Worm (Caenorhabditis elegans) whole organism, young adult: ENCODE data around the gene mdt-21.
"Not testable (repeated sequence)": the region's sequence is repeated elsewhere in the genome, so short reads cannot be mapped to it uniquely, and the experiment has no call there.

Experiments used
- B0035.1 ChIP-seq: sonication (generic microtip); optimal IDR thresholded peaks from 2 replicates; lab custom pipeline; 2016; ENCODE audit warnings: missing genetic modification characterization, mild to moderate bottlenecking, missing compliant biosample characterization, missing genotype, missing genetic modification reagents
- B0261.1 ChIP-seq: sonication (generic microtip); optimal IDR thresholded peaks from 2 replicates; lab custom pipeline; 2016; ENCODE audit warnings: mild to moderate bottlenecking, missing genetic modification characterization, moderate library complexity, missing compliant biosample characterization
- F33H1.4 ChIP-seq: fragments of 200-800 bp; sonication (Bioruptor generic); IDR thresholded peaks from 2 replicates; pipeline ENCODE4 v1.3.6; 2022; ENCODE audit warnings: missing genetic modification reagents, missing genetic modification characterization, missing compliant biosample characterization
- F55B11.4 ChIP-seq: sonication (generic microtip); optimal IDR thresholded peaks from 2 replicates; lab custom pipeline; 2016; ENCODE audit warnings: missing compliant biosample characterization, missing genetic modification characterization, borderline replicate concordance; ENCODE audit not compliant: insufficient read depth
- K11D2.4 ChIP-seq: fragments of 200-800 bp; sonication (Bioruptor generic); IDR thresholded peaks from 2 replicates; pipeline ENCODE4 v1.3.6; 2022; ENCODE audit warnings: missing genetic modification reagents, missing genetic modification characterization, missing compliant biosample characterization
- K12H6.12 ChIP-seq: fragments of 200-800 bp; sonication (Bioruptor generic); optimal IDR thresholded peaks from 2 replicates; lab custom pipeline; 2018; ENCODE audit warnings: mild to moderate bottlenecking, missing genetic modification characterization, missing compliant biosample characterization
- T07F8.4 ChIP-seq: sonication (generic microtip); optimal IDR thresholded peaks from 2 replicates; lab custom pipeline; 2016; ENCODE audit warnings: mild to moderate bottlenecking, missing genetic modification characterization, moderate library complexity, missing compliant biosample characterization
- Y56A3A.18 ChIP-seq: fragments of 200-800 bp; sonication (Bioruptor generic); IDR thresholded peaks from 2 replicates; pipeline ENCODE4 v1.3.6; 2022; ENCODE audit warnings: missing genetic modification reagents, missing genetic modification characterization, missing compliant biosample characterization
- Y67H2A.10 ChIP-seq: fragments of 200-800 bp; sonication (Bioruptor generic); conservative IDR thresholded peaks from 2 replicates; pipeline ENCODE4 v1.3.6; 2022; ENCODE audit warnings: missing genetic modification reagents, missing genetic modification characterization, missing compliant biosample characterization
- aptf-3 ChIP-seq: fragments of 200-800 bp; sonication (Bioruptor generic); IDR thresholded peaks from 2 replicates; pipeline ENCODE4 v1.3.6; 2022; ENCODE audit warnings: missing genetic modification characterization, missing compliant biosample characterization
- atf-7 ChIP-seq: sonication (generic microtip); optimal IDR thresholded peaks from 2 replicates; lab custom pipeline; 2017; ENCODE audit warnings: mild to moderate bottlenecking, missing genetic modification characterization, missing compliant biosample characterization
- attf-5 ChIP-seq: fragments of 200-800 bp; sonication (Bioruptor generic); optimal IDR thresholded peaks from 2 replicates; lab custom pipeline; 2018; ENCODE audit warnings: mild to moderate bottlenecking, missing genetic modification characterization, missing compliant biosample characterization
- cebp-1 ChIP-seq, 2 experiments: fragments of 200-800 bp in 1 of 2; sonication (Bioruptor generic) in 1 of 2; sonication (generic microtip) in 1 of 2; IDR thresholded peaks in 1 of 2; optimal IDR thresholded peaks in 1 of 2; 2 replicates each; pipeline versions ENCODE4 v1.3.6 to Lab custom; 2017 to 2022; ENCODE audit warnings: missing compliant biosample characterization in 2 of 2, missing genetic modification characterization in 2 of 2, mild to moderate bottlenecking in 1 of 2, missing genetic modification reagents in 1 of 2, moderate library complexity in 1 of 2
- ceh-27 ChIP-seq: fragments of 200-800 bp; sonication (Bioruptor generic); optimal IDR thresholded peaks from 2 replicates; lab custom pipeline; 2018; ENCODE audit warnings: mild to moderate bottlenecking, missing genetic modification characterization, moderate library complexity, missing compliant biosample characterization
- die-1 ChIP-seq: sonication (generic microtip); optimal IDR thresholded peaks from 2 replicates; lab custom pipeline; 2016; ENCODE audit warnings: missing genotype, mild to moderate bottlenecking, missing genetic modification characterization, missing compliant biosample characterization
- dox-1 ChIP-seq: fragments of 200-800 bp; sonication (Bioruptor generic); IDR thresholded peaks from 2 replicates; pipeline ENCODE4 v1.3.6; 2022; ENCODE audit warnings: missing genetic modification reagents, missing genetic modification characterization, missing compliant biosample characterization
- egl-18 ChIP-seq: fragments of 200-800 bp; sonication (Bioruptor generic); IDR thresholded peaks from 2 replicates; pipeline ENCODE4 v1.3.6; 2022; ENCODE audit warnings: missing genetic modification reagents, missing genetic modification characterization, missing compliant biosample characterization
- egl-44 ChIP-seq: fragments of 200-800 bp; sonication (Bioruptor generic); IDR thresholded peaks from 2 replicates; pipeline ENCODE4 v1.3.6; 2022; ENCODE audit warnings: missing genetic modification reagents, missing genetic modification characterization, missing compliant biosample characterization
- egrh-3 ChIP-seq: fragments of 200-800 bp; sonication (Bioruptor generic); IDR thresholded peaks from 2 replicates; pipeline ENCODE4 v1.3.6; 2022; ENCODE audit warnings: missing genetic modification reagents, missing genetic modification characterization, missing compliant biosample characterization
- ekl-4 ChIP-seq: fragments of 200-800 bp; sonication (Bioruptor generic); IDR thresholded peaks from 2 replicates; pipeline ENCODE4 v1.3.6; 2022; ENCODE audit warnings: missing genetic modification reagents, missing genetic modification characterization, missing compliant biosample characterization
- ets-4 ChIP-seq: fragments of 200-800 bp; sonication (Bioruptor generic); optimal IDR thresholded peaks from 2 replicates; lab custom pipeline; 2018; ENCODE audit warnings: mild to moderate bottlenecking, missing genetic modification characterization, missing compliant biosample characterization
- hmg-1.2 ChIP-seq: fragments of 200-800 bp; sonication (Bioruptor generic); IDR thresholded peaks from 2 replicates; pipeline ENCODE4 v1.3.6; 2022; ENCODE audit warnings: missing genetic modification reagents, missing genetic modification characterization, missing compliant biosample characterization
- hmg-20 ChIP-seq: fragments of 200-800 bp; sonication (Bioruptor generic); IDR thresholded peaks from 2 replicates; pipeline ENCODE4 v1.3.6; 2022; ENCODE audit warnings: missing genetic modification reagents, missing genetic modification characterization, missing compliant biosample characterization
- lin-26 ChIP-seq: fragments of 200-800 bp; sonication (Bioruptor generic); IDR thresholded peaks from 2 replicates; pipeline ENCODE4 v1.3.6; 2022; ENCODE audit warnings: missing genetic modification reagents, missing genetic modification characterization, missing compliant biosample characterization
- lin-35 ChIP-seq, 3 experiments: fragments of 150-350 bp in 2 of 3; sonication (generic microtip) in 1 of 3; optimal IDR thresholded peaks; 2 replicates each; lab custom pipeline; 2014 to 2018; ENCODE audit warnings: missing biosample characterization in 3 of 3, missing genetic modification characterization in 3 of 3, missing genetic modification reagents in 3 of 3
- lin-40 ChIP-seq: sonication (generic microtip); optimal IDR thresholded peaks from 2 replicates; lab custom pipeline; 2016; ENCODE audit warnings: missing genetic modification characterization, mild to moderate bottlenecking, missing compliant biosample characterization, missing genotype, missing genetic modification reagents
- lin-54 ChIP-seq: fragments of 200-800 bp; sonication (Bioruptor generic); optimal IDR thresholded peaks from 2 replicates; lab custom pipeline; 2018; ENCODE audit warnings: mild to moderate bottlenecking, missing genetic modification characterization, missing compliant biosample characterization
- nfyb-1 ChIP-seq: fragments of 200-800 bp; sonication (Bioruptor generic); IDR thresholded peaks from 2 replicates; pipeline ENCODE4 v1.3.6; 2022; ENCODE audit warnings: missing genetic modification reagents, missing genetic modification characterization, missing compliant biosample characterization
- nhr-179 ChIP-seq: sonication (generic microtip); optimal IDR thresholded peaks from 2 replicates; lab custom pipeline; 2016; ENCODE audit warnings: mild to moderate bottlenecking, missing genetic modification characterization, missing compliant biosample characterization
- nhr-80 ChIP-seq: sonication (generic microtip); optimal IDR thresholded peaks from 2 replicates; lab custom pipeline; 2016; ENCODE audit warnings: missing genetic modification characterization, missing compliant biosample characterization
- rcor-1 ChIP-seq: fragments of 200-800 bp; sonication (Bioruptor generic); IDR thresholded peaks from 2 replicates; pipeline ENCODE4 v1.3.6; 2022; ENCODE audit warnings: missing genetic modification reagents, missing genetic modification characterization, missing compliant biosample characterization
- rpc-1 ChIP-seq, 2 experiments: fragments of 150-350 bp in 1 of 2; sonication (generic microtip) in 1 of 2; optimal IDR thresholded peaks; 2 replicates each; lab custom pipeline; 2014 to 2018; ENCODE audit warnings: missing biosample characterization in 1 of 2, missing genetic modification characterization in 1 of 2, missing genetic modification reagents in 1 of 2, missing genotype in 1 of 2
- snpc-4 ChIP-seq, 5 experiments: fragments of 150-350 bp in 1 of 5; sonication (generic microtip) in 4 of 5; optimal IDR thresholded peaks; 2 replicates each; lab custom pipeline; 2014 to 2018; ENCODE audit warnings: missing genetic modification characterization in 5 of 5, missing biosample characterization in 3 of 5, antibody characterized with exemption in 2 of 5, mild to moderate bottlenecking in 2 of 5, missing compliant biosample characterization in 2 of 5, missing genotype in 2 of 5, moderate library complexity in 2 of 5, missing genetic modification reagents in 1 of 5
- zfh-2 ChIP-seq: fragments of 200-800 bp; sonication (Bioruptor generic); conservative IDR thresholded peaks from 2 replicates; pipeline ENCODE4 v1.3.6; 2022; ENCODE audit warnings: missing genetic modification reagents, missing genetic modification characterization, missing compliant biosample characterization
- ztf-25 ChIP-seq: fragments of 200-800 bp; sonication (Bioruptor generic); IDR thresholded peaks from 2 replicates; pipeline ENCODE4 v1.3.6; 2022; ENCODE audit warnings: missing genetic modification reagents, missing genetic modification characterization, missing compliant biosample characterization
- ztf-28 ChIP-seq: fragments of 200-800 bp; sonication (Bioruptor generic); IDR thresholded peaks from 2 replicates; pipeline ENCODE4 v1.3.6; 2022; ENCODE audit warnings: missing genetic modification reagents, missing genetic modification characterization, missing compliant biosample characterization
- ztf-3 ChIP-seq: fragments of 200-800 bp; sonication (Bioruptor generic); optimal IDR thresholded peaks from 2 replicates; lab custom pipeline; 2018; ENCODE audit warnings: mild to moderate bottlenecking, missing genetic modification characterization, missing compliant biosample characterization

Gene mdt-21

ce11 chrIII:11792295-11793256 lies 15.2 kb downstream of the mdt-21 start, which contains the start of gene C24H11.2 (continued):
- TF ChIP-seq cebp-1 (GFP tag; IDR thresholded peaks at IDR 0.05; lab: Robert Waterston, UW): not testable (repeated sequence)
- TF ChIP-seq cebp-1 (tag; optimal IDR thresholded peaks at IDR 0.05; lab: Kevin White, UChicago) (peak; percentile 70), lin-26 (GFP tag; lab: Robert Waterston, UW) (peak; percentile 91), ekl-4 (GFP tag; lab: Robert Waterston, UW) (peak; percentile 32; the same call in 1 of the 2 replicates), dox-1 (GFP tag; lab: Robert Waterston, UW) (peak; percentile 80), egl-44 (GFP tag; lab: Robert Waterston, UW) (peak; percentile 82; the same call in 1 of the 2 replicates), die-1 (tag; lab: Kevin White, UChicago) (peak; percentile 66), lin-54 (GFP tag; lab: Kevin White, UChicago) (peak; percentile 51), ets-4 (GFP tag; lab: Kevin White, UChicago) (peak; percentile 32), K11D2.4 (GFP tag; lab: Robert Waterston, UW) (0 out of 2 replicates have a peak, but pooled peaks have one; percentile 39), hmg-1.2 (peak; percentile 74), Y56A3A.18 (GFP tag; lab: Robert Waterston, UW) (peak; percentile 85), lin-35 (GFP tag; optimal IDR thresholded peaks at IDR 0.05; lab: Kevin White, UChicago) (peak in 1 of 3 experiments; percentile 35), attf-5 (GFP tag; lab: Kevin White, UChicago) (peak; percentile 59), hmg-20 (GFP tag; lab: Robert Waterston, UW) (peak; percentile 74; the same call in 1 of the 2 replicates), ztf-3 (GFP tag; lab: Kevin White, UChicago) (peak; percentile 38), nhr-80 (tag; lab: Kevin White, UChicago) (peak; percentile 12), T07F8.4 (tag; lab: Kevin White, UChicago) (peak; percentile 28), rpc-1 (optimal IDR thresholded peaks at IDR 0.05; lab: Kevin White, UChicago) (peak; percentile 69), rpc-1 (tag; optimal IDR thresholded peaks at IDR 0.05; lab: Kevin White, UChicago) (peak; percentile 71), Y67H2A.10 (GFP tag; lab: Robert Waterston, UW) (0 out of 2 replicates have a peak, but pooled peaks have one; percentile 12), atf-7 (peak; percentile 53), snpc-4 (GFP tag; optimal IDR thresholded peaks at IDR 0.05; lab: Kevin White, UChicago) (peak; percentile 8), snpc-4 (tag; optimal IDR thresholded peaks at IDR 0.05; lab: Kevin White, UChicago) (peak; percentile 6 to 92 (median 69)), B0035.1 (peak; percentile 53), K12H6.12 (peak; percentile 56), nfyb-1 (GFP tag; lab: Robert Waterston, UW) (peak; percentile 76)

ce11 chrIII:11794389-11794788 lies 17.0 kb downstream of the mdt-21 start:
- no peak for TF ChIP-seq rpc-1 (optimal IDR thresholded peaks at IDR 0.05; lab: Kevin White, UChicago)
- no peak for TF ChIP-seq rpc-1 (tag; optimal IDR thresholded peaks at IDR 0.05; lab: Kevin White, UChicago)
- peak; percentile 28; the same call in 1 of the 2 replicates for TF ChIP-seq egrh-3 (GFP tag; lab: Robert Waterston, UW)
- peak; percentile 80 for TF ChIP-seq zfh-2 (GFP tag; lab: Robert Waterston, UW)

- TF ChIP-seq aptf-3 (no peak), ekl-4 (GFP tag; lab: Robert Waterston, UW) (no peak), F55B11.4 (no peak)
Observed at ce11 chrIII:11795448-11795847, 18.0 kb downstream of the mdt-21 start, which contains the start of gene twk-39. Gene twk-39 (plus strand): TSS chrIII:11795748.

- TF ChIP-seq B0261.1 (tag; lab: Kevin White, UChicago): no peak
- TF ChIP-seq ceh-27 (GFP tag; lab: Kevin White, UChicago): no peak
- no peak for TF ChIP-seq F33H1.4 (GFP tag; lab: Robert Waterston, UW)
- no peak for TF ChIP-seq ztf-28 (GFP tag; lab: Robert Waterston, UW)
- TF ChIP-seq egl-18 (GFP tag; lab: Robert Waterston, UW): no peak
- no peak for TF ChIP-seq rcor-1 (GFP tag; lab: Robert Waterston, UW)
- no peak for TF ChIP-seq nhr-179
- no peak for TF ChIP-seq ztf-25 (GFP tag; lab: Robert Waterston, UW)
- no peak for TF ChIP-seq lin-40 (tag; lab: Kevin White, UChicago)
- no peak for TF ChIP-seq nhr-80 (tag; lab: Kevin White, UChicago)
- TF ChIP-seq, all 124 proteins: peak for 0
Observed at ce11 chrIII:11806695-11807094, 29.3 kb downstream of the mdt-21 start, which contains the start of gene C18D11.7. Gene C18D11.7 (minus strand): TSS chrIII:11806795.
